Fruit fly (Drosophila melanogaster) whole organism, wandering third instar larva: ENCODE results near the gene DCX-EMAP.

ENCODE experiments used
- Abd-B ChIP-seq: fragments of >200 bp; optimal IDR thresholded peaks from 2 replicates; lab custom pipeline; 2017; ENCODE audit warnings: missing biosample characterization, missing genetic modification characterization
- Hnf4 ChIP-seq: fragments of 200-800 bp; sonication (Bioruptor generic); optimal IDR thresholded peaks from 2 replicates; lab custom pipeline; 2016; ENCODE audit warnings: missing biosample characterization, mild to moderate bottlenecking, missing genetic modification characterization
- Hr78 ChIP-seq: fragments of >200 bp; optimal IDR thresholded peaks from 2 replicates; lab custom pipeline; 2017; ENCODE audit warnings: missing biosample characterization, missing genetic modification characterization
- Jra ChIP-seq: sonication (Bioruptor generic); optimal IDR thresholded peaks from 2 replicates; lab custom pipeline; 2016; ENCODE audit warnings: missing biosample characterization, missing genetic modification characterization
- Mio ChIP-seq: sonication (Bioruptor generic); optimal IDR thresholded peaks from 2 replicates; lab custom pipeline; 2016; ENCODE audit warnings: missing biosample characterization, missing genetic modification characterization
- N ChIP-seq: fragments of >200 bp; optimal IDR thresholded peaks from 2 replicates; lab custom pipeline; 2018; ENCODE audit warnings: missing biosample characterization, missing external identifiers, missing genetic modification characterization
- OdsH ChIP-seq: fragments of 200-800 bp; sonication (Bioruptor generic); optimal IDR thresholded peaks from 2 replicates; lab custom pipeline; 2016; ENCODE audit warnings: missing biosample characterization, mild to moderate bottlenecking, missing genetic modification characterization
- foxo ChIP-seq, 2 experiments: fragments of 200-800 bp; sonication (Bioruptor generic); optimal IDR thresholded peaks; 2 replicates in 1 of 2; 3 replicates in 1 of 2; lab custom pipeline; 2016 to 2017; ENCODE audit warnings: missing biosample characterization in 2 of 2, missing genetic modification characterization in 2 of 2
- pan ChIP-seq: fragments of >200 bp; optimal IDR thresholded peaks from 2 replicates; lab custom pipeline; 2017
- psq ChIP-seq: fragments of 200-800 bp; sonication (Bioruptor generic); optimal IDR thresholded peaks from 3 replicates; lab custom pipeline; 2017; ENCODE audit warnings: missing biosample characterization, mild to moderate bottlenecking, missing genetic modification characterization, moderate library complexity
- usp ChIP-seq: fragments of >200 bp; optimal IDR thresholded peaks from 2 replicates; lab custom pipeline; 2017; ENCODE audit warnings: missing biosample characterization, missing genetic modification characterization

dm6 chr3L:14967691-14968538, 64.3 kb downstream of the DCX-EMAP start:
- TF ChIP-seq usp: no peak
- TF ChIP-seq Hr78 (GFP tag; lab: Kevin White, UChicago): no peak
- TF ChIP-seq OdsH (GFP tag; lab: Kevin White, UChicago): no peak
- TF ChIP-seq Mio (GFP tag; lab: Kevin White, UChicago): no peak
- TF ChIP-seq foxo (GFP tag; optimal IDR thresholded peaks at IDR 0.05; lab: Kevin White, UChicago): no peak
- TF ChIP-seq Jra (GFP tag; lab: Kevin White, UChicago): no peak
- no peak for TF ChIP-seq Hnf4
- TF ChIP-seq psq (GFP tag; lab: Kevin White, UChicago): no peak
- TF ChIP-seq Abd-B (GFP tag; lab: Kevin White, UChicago): no peak
- TF ChIP-seq N (GFP tag; lab: Kevin White, UChicago): no peak
- TF ChIP-seq pan: no peak
